Worm (Caenorhabditis elegans): Measurements from ENCODE around the gene csa-1.

- TF ChIP-seq ceh-36 (tag; optimal IDR thresholded peaks at IDR 0.05) (no peak), ama-1 (optimal IDR thresholded peaks at IDR 0.05) (no peak), aly-1 (tag; optimal IDR thresholded peaks at IDR 0.05) (no peak), sea-1 (GFP tag; conservative IDR thresholded peaks at IDR 0.05) (no peak), hmbx-1 (tag; optimal IDR thresholded peaks at IDR 0.05) (no peak), B0310.2 (tag; optimal IDR thresholded peaks at IDR 0.05) (no peak), flt-1 (GFP tag; IDR thresholded peaks at IDR 0.05) (no peak), F13C5.2 (tag; optimal IDR thresholded peaks at IDR 0.05) (no peak), tbx-37 (GFP tag; conservative IDR thresholded peaks at IDR 0.05) (no peak), scrt-1 (GFP tag; IDR thresholded peaks at IDR 0.05) (no peak), hnd-1 (tag; optimal IDR thresholded peaks at IDR 0.05) (no peak)
Observed at ce11 chrII:9275173-9275572, 44.4 kb downstream of the csa-1 start.

All from whole organism, early embryonic.